Worm (Caenorhabditis elegans) whole organism, L3 larva: ENCODE data around the gene ZK673.11.
A peak's percentile ranks its signal among the peaks of the same experiment; 100 is the strongest.

Experiments used
- R02D3.7 ChIP-seq: fragments of 150-350 bp; optimal IDR thresholded peaks from 2 replicates; lab custom pipeline; 2014; ENCODE audit warnings: missing biosample characterization, missing genetic modification characterization
- ZK546.5 ChIP-seq: sonication (generic microtip); optimal IDR thresholded peaks from 2 replicates; lab custom pipeline; 2017; ENCODE audit warnings: missing biosample characterization, missing genetic modification characterization
- aly-2 ChIP-seq: fragments of 150-350 bp; optimal IDR thresholded peaks from 2 replicates; lab custom pipeline; 2014; ENCODE audit warnings: missing biosample characterization, missing genetic modification characterization
- ama-1 ChIP-seq: fragments of 150-350 bp; optimal IDR thresholded peaks from 2 replicates; lab custom pipeline; 2018
- ceh-16 ChIP-seq: sonication (generic microtip); optimal IDR thresholded peaks from 2 replicates; lab custom pipeline; 2017; ENCODE audit warnings: missing biosample characterization, missing genetic modification characterization
- ceh-28 ChIP-seq: fragments of 150-350 bp; optimal IDR thresholded peaks from 2 replicates; lab custom pipeline; 2014; ENCODE audit warnings: missing biosample characterization, missing genetic modification reagents, missing genetic modification characterization
- ceh-82 ChIP-seq: fragments of 150-350 bp; optimal IDR thresholded peaks from 2 replicates; lab custom pipeline; 2014; ENCODE audit warnings: missing biosample characterization, missing genetic modification characterization
- ceh-9 ChIP-seq: sonication (generic microtip); optimal IDR thresholded peaks from 2 replicates; lab custom pipeline; 2018; ENCODE audit warnings: missing biosample characterization, missing genetic modification characterization
- daf-12 ChIP-seq: fragments of 150-350 bp; optimal IDR thresholded peaks from 2 replicates; lab custom pipeline; 2014; ENCODE audit warnings: missing biosample characterization, missing genetic modification reagents, missing genetic modification characterization
- egl-27 ChIP-seq: sonication (generic microtip); optimal IDR thresholded peaks from 4 replicates; lab custom pipeline; 2017; ENCODE audit warnings: missing biosample characterization, missing genetic modification reagents, missing genetic modification characterization
- egl-5 ChIP-seq: fragments of 150-350 bp; optimal IDR thresholded peaks from 2 replicates; lab custom pipeline; 2017; ENCODE audit warnings: missing biosample characterization, missing genetic modification reagents, missing genetic modification characterization, inconsistent platforms
- elt-1 ChIP-seq: fragments of 150-350 bp; optimal IDR thresholded peaks from 2 replicates; lab custom pipeline; 2014; ENCODE audit warnings: missing biosample characterization, missing genetic modification characterization
- elt-2 ChIP-seq: sonication (generic microtip); optimal IDR thresholded peaks from 2 replicates; lab custom pipeline; 2016; ENCODE audit warnings: missing genetic modification reagents, mild to moderate bottlenecking, missing genetic modification characterization, missing compliant biosample characterization
- elt-3 ChIP-seq, 3 experiments: fragments of 150-350 bp in 1 of 3; sonication (generic microtip) in 2 of 3; optimal IDR thresholded peaks; 2 replicates in 2 of 3; 4 replicates in 1 of 3; lab custom pipeline; 2014 to 2017; ENCODE audit warnings: missing biosample characterization in 3 of 3, missing genetic modification characterization in 3 of 3
- eor-1 ChIP-seq, 2 experiments: fragments of 150-350 bp; optimal IDR thresholded peaks; 2 replicates each; lab custom pipeline; 2014 to 2018; ENCODE audit warnings: missing biosample characterization in 2 of 2, missing genetic modification characterization in 2 of 2
- fkh-10 ChIP-seq: sonication (generic microtip); optimal IDR thresholded peaks from 2 replicates; lab custom pipeline; 2017; ENCODE audit warnings: missing biosample characterization, missing genetic modification reagents, missing genetic modification characterization
- fkh-2 ChIP-seq: fragments of 150-350 bp; optimal IDR thresholded peaks from 2 replicates; lab custom pipeline; 2014; ENCODE audit warnings: missing biosample characterization, missing genetic modification reagents, missing genetic modification characterization
- fos-1 ChIP-seq: fragments of 150-350 bp; optimal IDR thresholded peaks from 2 replicates; lab custom pipeline; 2014; ENCODE audit warnings: missing biosample characterization, missing genetic modification characterization
- hmg-11 ChIP-seq: sonication (generic microtip); optimal IDR thresholded peaks from 2 replicates; lab custom pipeline; 2016; ENCODE audit warnings: missing genetic modification characterization, missing compliant biosample characterization
- jun-1 ChIP-seq: fragments of 150-350 bp; optimal IDR thresholded peaks from 2 replicates; lab custom pipeline; 2014; ENCODE audit warnings: missing biosample characterization, missing genetic modification reagents, missing genetic modification characterization
- lin-15B ChIP-seq: fragments of 150-350 bp; optimal IDR thresholded peaks from 2 replicates; lab custom pipeline; 2014; ENCODE audit warnings: missing biosample characterization, missing genetic modification characterization
- lin-39 ChIP-seq: fragments of 150-350 bp; optimal IDR thresholded peaks from 2 replicates; lab custom pipeline; 2018; ENCODE audit warnings: missing biosample characterization, missing genetic modification reagents, missing genetic modification characterization
- lsy-12 ChIP-seq: sonication (generic microtip); optimal IDR thresholded peaks from 2 replicates; lab custom pipeline; 2016; ENCODE audit warnings: mild to moderate bottlenecking, missing genetic modification characterization, missing compliant biosample characterization
- mdl-1 ChIP-seq: fragments of 150-350 bp; optimal IDR thresholded peaks from 2 replicates; lab custom pipeline; 2014; ENCODE audit warnings: missing biosample characterization, missing genetic modification characterization
- mml-1 ChIP-seq: fragments of 150-350 bp; sonication (generic microtip); optimal IDR thresholded peaks from 3 replicates; lab custom pipeline; 2014; ENCODE audit warnings: missing biosample characterization, missing genetic modification characterization
- nfya-1 ChIP-seq: sonication (generic microtip); optimal IDR thresholded peaks from 2 replicates; lab custom pipeline; 2017; ENCODE audit warnings: missing genetic modification characterization, mild to moderate bottlenecking, missing compliant biosample characterization, antibody characterized with exemption, moderate library complexity; ENCODE audit not compliant: insufficient read depth
- nhr-11 ChIP-seq: fragments of 150-350 bp; optimal IDR thresholded peaks from 2 replicates; lab custom pipeline; 2014; ENCODE audit warnings: missing biosample characterization, missing genetic modification characterization
- nhr-12 ChIP-seq: fragments of 150-350 bp; optimal IDR thresholded peaks from 2 replicates; lab custom pipeline; 2014; ENCODE audit warnings: missing biosample characterization, missing genetic modification characterization
- nhr-23 ChIP-seq: fragments of 150-350 bp; optimal IDR thresholded peaks from 2 replicates; lab custom pipeline; 2014; ENCODE audit warnings: missing biosample characterization, missing genetic modification reagents, missing genetic modification characterization
- nhr-237 ChIP-seq: fragments of 150-350 bp; optimal IDR thresholded peaks from 2 replicates; lab custom pipeline; 2014; ENCODE audit warnings: missing biosample characterization, missing genetic modification characterization
- nhr-25 ChIP-seq: sonication (generic microtip); optimal IDR thresholded peaks from 2 replicates; lab custom pipeline; 2017; ENCODE audit warnings: missing biosample characterization, missing genetic modification characterization
- nhr-28 ChIP-seq: fragments of 150-350 bp; optimal IDR thresholded peaks from 2 replicates; lab custom pipeline; 2014; ENCODE audit warnings: missing biosample characterization, missing genetic modification characterization
- nhr-43 ChIP-seq: sonication (generic microtip); optimal IDR thresholded peaks from 2 replicates; lab custom pipeline; 2016; ENCODE audit warnings: mild to moderate bottlenecking, missing genetic modification characterization, missing compliant biosample characterization; ENCODE audit not compliant: poor library complexity, severe bottlenecking
- nhr-67 ChIP-seq: fragments of 150-350 bp; optimal IDR thresholded peaks from 2 replicates; lab custom pipeline; 2014; ENCODE audit warnings: missing biosample characterization, missing genetic modification characterization
- nhr-76 ChIP-seq: fragments of 150-350 bp; sonication (generic microtip); optimal IDR thresholded peaks from 5 replicates; lab custom pipeline; 2014; ENCODE audit warnings: missing biosample characterization, missing genetic modification characterization
- nhr-77 ChIP-seq: fragments of 150-350 bp; optimal IDR thresholded peaks from 2 replicates; lab custom pipeline; 2014; ENCODE audit warnings: missing biosample characterization, missing genetic modification characterization
- pha-4 ChIP-seq: fragments of 150-350 bp; optimal IDR thresholded peaks from 2 replicates; lab custom pipeline; 2014; ENCODE audit warnings: missing biosample characterization, missing genetic modification reagents, missing genetic modification characterization
- pqm-1 ChIP-seq: fragments of 150-350 bp; optimal IDR thresholded peaks from 2 replicates; lab custom pipeline; 2017; ENCODE audit warnings: missing biosample characterization, missing genetic modification characterization, inconsistent platforms
- sea-2 ChIP-seq: fragments of 150-350 bp; sonication (generic microtip); optimal IDR thresholded peaks from 4 replicates; lab custom pipeline; 2014; ENCODE audit warnings: missing biosample characterization, missing genetic modification reagents, missing genetic modification characterization
- skn-1 ChIP-seq: fragments of 150-350 bp; optimal IDR thresholded peaks from 2 replicates; lab custom pipeline; 2014; ENCODE audit warnings: missing biosample characterization, missing genetic modification characterization
- snpc-4 ChIP-seq: fragments of 150-350 bp; optimal IDR thresholded peaks from 2 replicates; lab custom pipeline; 2014; ENCODE audit warnings: missing biosample characterization, missing genetic modification characterization
- tbx-2 ChIP-seq: sonication (generic microtip); optimal IDR thresholded peaks from 2 replicates; lab custom pipeline; 2016; ENCODE audit warnings: mild to moderate bottlenecking, missing genetic modification characterization, missing compliant biosample characterization
- unc-39 ChIP-seq: sonication (generic microtip); optimal IDR thresholded peaks from 4 replicates; lab custom pipeline; 2017; ENCODE audit warnings: missing biosample characterization, missing genetic modification characterization
- unc-62 ChIP-seq: fragments of 150-350 bp; sonication (generic microtip); optimal IDR thresholded peaks from 4 replicates; lab custom pipeline; 2014; ENCODE audit warnings: missing biosample characterization, missing genetic modification reagents, missing genetic modification characterization
- zag-1 ChIP-seq: fragments of 150-350 bp; optimal IDR thresholded peaks from 2 replicates; lab custom pipeline; 2014; ENCODE audit warnings: missing biosample characterization, missing genetic modification characterization
- ztf-11 ChIP-seq: fragments of 150-350 bp; optimal IDR thresholded peaks from 2 replicates; lab custom pipeline; 2014; ENCODE audit warnings: missing biosample characterization, missing genetic modification characterization
- ztf-4 ChIP-seq: fragments of 150-350 bp; optimal IDR thresholded peaks from 2 replicates; lab custom pipeline; 2014; ENCODE audit warnings: missing biosample characterization, missing genetic modification characterization

Gene ZK673.11

DNA sequence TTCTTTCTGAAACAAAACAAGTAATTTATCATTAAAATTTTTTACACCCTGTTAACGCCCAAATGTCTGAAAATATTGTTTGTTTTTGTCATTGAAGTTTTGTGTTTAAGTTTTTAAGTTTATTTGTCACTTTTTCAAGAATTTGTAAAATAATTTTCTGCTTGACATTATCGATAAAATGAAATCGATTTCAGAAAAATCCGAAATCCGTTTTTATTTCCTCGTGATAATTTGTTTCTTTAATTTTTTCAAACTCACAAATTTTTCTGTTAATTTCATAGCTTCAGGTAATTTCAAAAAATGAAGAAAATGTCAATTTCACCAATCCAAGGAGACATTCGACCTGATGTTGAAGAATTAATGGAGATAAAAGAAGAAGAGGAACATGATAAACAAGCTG, 38.8 kb downstream of the ZK673.11 start, which contains the start of gene ZK666.12:
Gene ZK666.12 (plus strand): TSS at position 301 of the 400 bp plus-strand sequence.
- TF ChIP-seq R02D3.7 (tag; lab: Kevin White, UChicago) (no peak), fkh-10 (GFP tag; lab: Kevin White, UChicago) (no peak), hmg-11 (tag; lab: Kevin White, UChicago) (no peak)

DNA sequence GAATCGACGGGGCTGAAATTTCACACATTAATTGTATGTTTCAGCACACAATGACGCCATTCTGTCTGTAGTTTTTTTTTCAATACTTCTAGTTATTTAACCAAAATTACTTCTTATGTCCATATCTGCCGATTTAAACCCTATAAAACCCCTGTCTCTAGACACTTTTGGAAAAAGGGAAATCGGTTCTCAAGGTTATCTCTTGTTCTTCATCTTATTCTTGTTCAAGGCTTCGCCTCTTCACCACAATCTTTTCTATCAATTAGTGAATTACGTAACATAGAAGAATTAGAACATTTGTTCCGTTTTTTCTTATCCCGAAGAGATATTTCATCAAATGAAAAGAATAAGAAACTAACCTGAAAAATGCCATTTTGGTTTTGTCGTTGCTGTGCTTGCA, 43.6 kb downstream of the ZK673.11 start:
- TF ChIP-seq mml-1 (no peak), nhr-77 (tag; lab: Kevin White, UChicago) (no peak), elt-3 (tag; optimal IDR thresholded peaks at IDR 0.05; lab: Kevin White, UChicago) (peak in 1 of 3 experiments; percentile 16), nhr-23 (tag; lab: Kevin White, UChicago) (peak; percentile 82), nhr-25 (tag; lab: Kevin White, UChicago) (peak; percentile 76), R02D3.7 (tag; lab: Kevin White, UChicago) (no peak)

DNA sequence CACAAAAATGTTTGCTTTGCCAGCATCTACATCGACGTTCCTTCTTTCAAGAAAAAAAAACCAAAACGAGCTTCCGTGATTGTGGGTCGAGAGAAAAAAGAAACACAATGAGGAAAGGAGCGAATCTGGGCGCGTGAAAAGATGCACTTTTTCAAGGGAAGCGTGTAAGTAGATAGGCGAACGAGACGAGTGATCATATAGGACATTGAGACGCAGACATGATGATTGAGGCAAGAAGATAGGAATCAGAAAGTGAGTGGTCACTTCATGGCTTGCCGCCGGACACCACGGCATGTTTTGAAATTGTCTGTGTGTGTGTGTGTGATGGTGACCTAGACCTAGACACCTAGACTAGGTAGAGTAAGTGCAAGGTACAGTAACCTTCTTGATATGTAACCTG, 44.5 kb downstream of the ZK673.11 start:
- TF ChIP-seq ztf-4 (tag; lab: Kevin White, UChicago) (no peak), zag-1 (tag; lab: Kevin White, UChicago) (no peak), elt-1 (peak; percentile 59), nhr-77 (tag; lab: Kevin White, UChicago) (no peak), nhr-25 (tag; lab: Kevin White, UChicago) (peak; percentile 83), ceh-16 (no peak), nhr-43 (tag; lab: Kevin White, UChicago) (peak; percentile 74), ceh-82 (tag; lab: Kevin White, UChicago) (no peak), egl-5 (peak; percentile 51), tbx-2 (tag; lab: Kevin White, UChicago) (no peak), aly-2 (tag; lab: Kevin White, UChicago) (no peak), ceh-9 (tag; lab: Kevin White, UChicago) (no peak), fkh-10 (GFP tag; lab: Kevin White, UChicago) (no peak), mml-1 (no peak), eor-1 (tag; optimal IDR thresholded peaks at IDR 0.05; lab: Kevin White, UChicago) (no peak), unc-39 (no peak), snpc-4 (tag; lab: Kevin White, UChicago) (no peak), R02D3.7 (tag; lab: Kevin White, UChicago) (peak; percentile 22), pha-4 (peak; percentile 9), nhr-67 (tag; lab: Kevin White, UChicago) (no peak), pqm-1 (peak; percentile 38), ztf-11 (tag; lab: Kevin White, UChicago) (no peak), elt-3 (tag; optimal IDR thresholded peaks at IDR 0.05; lab: Kevin White, UChicago) (no peak), daf-12 (tag; lab: Kevin White, UChicago) (no peak), fkh-2 (tag; lab: Kevin White, UChicago) (no peak), lsy-12 (tag; lab: Kevin White, UChicago) (peak; percentile 46), mdl-1 (tag; lab: Kevin White, UChicago) (peak; percentile 39), nhr-12 (tag; lab: Kevin White, UChicago) (no peak), nhr-11 (tag; lab: Kevin White, UChicago) (no peak), nhr-237 (tag; lab: Kevin White, UChicago) (no peak), egl-27 (tag; lab: Kevin White, UChicago) (no peak), nhr-76 (tag; lab: Kevin White, UChicago) (no peak), lin-15B (peak; percentile 52), lin-39 (tag; lab: Kevin White, UChicago) (peak; percentile 50), ZK546.5 (tag; lab: Kevin White, UChicago) (no peak), elt-2 (no peak), skn-1 (tag; lab: Kevin White, UChicago) (peak; percentile 69), unc-62 (GFP tag; lab: Kevin White, UChicago) (peak; percentile 77), ceh-28 (peak; percentile 30), sea-2 (GFP tag; lab: Kevin White, UChicago) (no peak), jun-1 (tag; lab: Kevin White, UChicago) (no peak), nhr-23 (tag; lab: Kevin White, UChicago) (peak; percentile 55), nhr-28 (tag; lab: Kevin White, UChicago) (no peak), hmg-11 (tag; lab: Kevin White, UChicago) (peak; percentile 51), nfya-1 (peak; percentile 79), fos-1 (no peak), ama-1 (peak; percentile 67)
